Worm (Caenorhabditis elegans) whole organism, young adult: Measurements from ENCODE around the gene Y38F1A.4.

Experiments used
- F23B12.7 ChIP-seq: sonication (generic microtip); optimal IDR thresholded peaks from 2 replicates; lab custom pipeline; 2017; ENCODE audit warnings: missing genetic modification characterization, mild to moderate bottlenecking, missing compliant biosample characterization, antibody characterized with exemption, moderate library complexity; ENCODE audit not compliant: insufficient read depth
- F57A8.1 ChIP-seq: fragments of 200-800 bp; sonication (Bioruptor generic); optimal IDR thresholded peaks from 2 replicates; lab custom pipeline; 2018; ENCODE audit warnings: mild to moderate bottlenecking, missing genetic modification characterization, moderate library complexity, missing compliant biosample characterization
- K11D2.4 ChIP-seq: fragments of 200-800 bp; sonication (Bioruptor generic); IDR thresholded peaks from 2 replicates; pipeline ENCODE4 v1.3.6; 2022; ENCODE audit warnings: missing genetic modification reagents, missing genetic modification characterization, missing compliant biosample characterization
- Y95B8A.8 ChIP-seq: fragments of 200-800 bp; sonication (Bioruptor generic); IDR thresholded peaks from 2 replicates; pipeline ENCODE4 v1.3.6; 2022; ENCODE audit warnings: missing genetic modification reagents, missing genetic modification characterization, missing compliant biosample characterization
- ZK185.1 ChIP-seq: sonication (generic microtip); optimal IDR thresholded peaks from 2 replicates; lab custom pipeline; 2016; ENCODE audit warnings: mild to moderate bottlenecking, missing genetic modification characterization, missing compliant biosample characterization; ENCODE audit not compliant: poor library complexity, severe bottlenecking
- akir-1 ChIP-seq: fragments of 200-800 bp; sonication (Bioruptor generic); optimal IDR thresholded peaks from 2 replicates; lab custom pipeline; 2018; ENCODE audit warnings: mild to moderate bottlenecking, missing genetic modification characterization, moderate library complexity, missing compliant biosample characterization
- ama-1 ChIP-seq, 3 experiments: fragments of 150-350 bp in 1 of 3; sonication (generic microtip) in 2 of 3; optimal IDR thresholded peaks; 2 replicates each; lab custom pipeline; 2014 to 2018; ENCODE audit warnings: missing biosample characterization in 2 of 3, missing genetic modification characterization in 2 of 3, missing genetic modification reagents in 2 of 3
- attf-3 ChIP-seq: fragments of 200-800 bp; sonication (Bioruptor generic); conservative IDR thresholded peaks from 2 replicates; pipeline ENCODE4 v1.3.6; 2022; ENCODE audit warnings: missing genetic modification reagents, missing genetic modification characterization, missing compliant biosample characterization
- attf-5 ChIP-seq: fragments of 200-800 bp; sonication (Bioruptor generic); optimal IDR thresholded peaks from 2 replicates; lab custom pipeline; 2018; ENCODE audit warnings: mild to moderate bottlenecking, missing genetic modification characterization, missing compliant biosample characterization
- attf-6 ChIP-seq: fragments of 200-800 bp; sonication (Bioruptor generic); IDR thresholded peaks from 2 replicates; pipeline ENCODE4 v1.3.6; 2022; ENCODE audit warnings: missing genetic modification reagents, missing genetic modification characterization, missing compliant biosample characterization
- bed-1 ChIP-seq: fragments of 200-800 bp; sonication (Bioruptor generic); IDR thresholded peaks from 2 replicates; pipeline ENCODE4 v1.3.6; 2022; ENCODE audit warnings: missing genetic modification reagents, missing genetic modification characterization, missing compliant biosample characterization
- ccch-3 ChIP-seq: fragments of 200-800 bp; sonication (Bioruptor generic); optimal IDR thresholded peaks from 2 replicates; lab custom pipeline; 2018; ENCODE audit warnings: mild to moderate bottlenecking, missing genetic modification characterization, missing compliant biosample characterization
- ceh-100 ChIP-seq: fragments of 200-800 bp; sonication (Bioruptor generic); IDR thresholded peaks from 2 replicates; pipeline ENCODE4 v1.3.6; 2022; ENCODE audit warnings: missing genetic modification reagents, missing genetic modification characterization, missing compliant biosample characterization
- ceh-79 ChIP-seq: sonication (generic microtip); optimal IDR thresholded peaks from 2 replicates; lab custom pipeline; 2017; ENCODE audit warnings: mild to moderate bottlenecking, missing genetic modification characterization, missing compliant biosample characterization
- ceh-91 ChIP-seq: fragments of 200-800 bp; sonication (Bioruptor generic); IDR thresholded peaks from 2 replicates; pipeline ENCODE4 v1.3.6; 2022; ENCODE audit warnings: missing genetic modification reagents, missing genetic modification characterization, missing compliant biosample characterization
- die-1 ChIP-seq: sonication (generic microtip); optimal IDR thresholded peaks from 2 replicates; lab custom pipeline; 2016; ENCODE audit warnings: missing genotype, mild to moderate bottlenecking, missing genetic modification characterization, missing compliant biosample characterization
- dox-1 ChIP-seq: fragments of 200-800 bp; sonication (Bioruptor generic); IDR thresholded peaks from 2 replicates; pipeline ENCODE4 v1.3.6; 2022; ENCODE audit warnings: missing genetic modification reagents, missing genetic modification characterization, missing compliant biosample characterization
- dpff-1 ChIP-seq: sonication (generic microtip); optimal IDR thresholded peaks from 2 replicates; lab custom pipeline; 2017; ENCODE audit warnings: mild to moderate bottlenecking, missing genetic modification characterization, missing compliant biosample characterization
- egrh-3 ChIP-seq: fragments of 200-800 bp; sonication (Bioruptor generic); IDR thresholded peaks from 2 replicates; pipeline ENCODE4 v1.3.6; 2022; ENCODE audit warnings: missing genetic modification reagents, missing genetic modification characterization, missing compliant biosample characterization
- ekl-4 ChIP-seq: fragments of 200-800 bp; sonication (Bioruptor generic); IDR thresholded peaks from 2 replicates; pipeline ENCODE4 v1.3.6; 2022; ENCODE audit warnings: missing genetic modification reagents, missing genetic modification characterization, missing compliant biosample characterization
- ets-4 ChIP-seq: fragments of 200-800 bp; sonication (Bioruptor generic); optimal IDR thresholded peaks from 2 replicates; lab custom pipeline; 2018; ENCODE audit warnings: mild to moderate bottlenecking, missing genetic modification characterization, missing compliant biosample characterization
- him-1 ChIP-seq: sonication (generic microtip); optimal IDR thresholded peaks from 2 replicates; lab custom pipeline; 2016; ENCODE audit warnings: missing genotype, missing genetic modification reagents, missing genetic modification characterization, missing compliant biosample characterization
- hlh-12 ChIP-seq: sonication (generic microtip); optimal IDR thresholded peaks from 2 replicates; lab custom pipeline; 2016; ENCODE audit warnings: missing genetic modification characterization, missing compliant biosample characterization
- hmg-1.2 ChIP-seq: fragments of 200-800 bp; sonication (Bioruptor generic); IDR thresholded peaks from 2 replicates; pipeline ENCODE4 v1.3.6; 2022; ENCODE audit warnings: missing genetic modification reagents, missing genetic modification characterization, missing compliant biosample characterization
- hmg-20 ChIP-seq: fragments of 200-800 bp; sonication (Bioruptor generic); IDR thresholded peaks from 2 replicates; pipeline ENCODE4 v1.3.6; 2022; ENCODE audit warnings: missing genetic modification reagents, missing genetic modification characterization, missing compliant biosample characterization
- hrde-1 ChIP-seq: sonication (generic microtip); optimal IDR thresholded peaks from 2 replicates; lab custom pipeline; 2016; ENCODE audit warnings: missing genetic modification characterization, mild to moderate bottlenecking, missing compliant biosample characterization, moderate library complexity, missing genotype, missing genetic modification reagents, borderline replicate concordance
- hsf-1 ChIP-seq: fragments of 200-800 bp; sonication (Bioruptor generic); IDR thresholded peaks from 2 replicates; pipeline ENCODE4 v1.3.6; 2022; ENCODE audit warnings: missing genetic modification reagents, missing genetic modification characterization, missing compliant biosample characterization
- lir-1 ChIP-seq: fragments of 200-800 bp; sonication (Bioruptor generic); conservative IDR thresholded peaks from 2 replicates; pipeline ENCODE4 v1.3.6; 2022; ENCODE audit warnings: missing genetic modification reagents, missing genetic modification characterization, missing compliant biosample characterization
- lsl-1 ChIP-seq: fragments of 200-800 bp; sonication (Bioruptor generic); optimal IDR thresholded peaks from 2 replicates; lab custom pipeline; 2018; ENCODE audit warnings: mild to moderate bottlenecking, missing genetic modification characterization, moderate library complexity, missing compliant biosample characterization
- madf-3 ChIP-seq: fragments of 200-800 bp; sonication (Bioruptor generic); IDR thresholded peaks from 2 replicates; pipeline ENCODE4 v1.3.6; 2022; ENCODE audit warnings: missing genetic modification reagents, missing genetic modification characterization, missing compliant biosample characterization
- madf-6 ChIP-seq: fragments of 200-800 bp; sonication (Bioruptor generic); IDR thresholded peaks from 2 replicates; pipeline ENCODE4 v1.3.6; 2022; ENCODE audit warnings: missing genetic modification reagents, missing genetic modification characterization, missing compliant biosample characterization
- mcd-1 ChIP-seq: fragments of 200-800 bp; sonication (Bioruptor generic); IDR thresholded peaks from 2 replicates; pipeline ENCODE4 v1.3.6; 2022; ENCODE audit warnings: missing genetic modification reagents, missing genetic modification characterization, missing compliant biosample characterization
- mel-28 ChIP-seq: sonication (generic microtip); optimal IDR thresholded peaks from 2 replicates; lab custom pipeline; 2016; ENCODE audit warnings: borderline replicate concordance, mild to moderate bottlenecking, missing genetic modification characterization, missing compliant biosample characterization
- nfya-1 ChIP-seq: sonication (generic microtip); optimal IDR thresholded peaks from 2 replicates; lab custom pipeline; 2017; ENCODE audit warnings: antibody characterized with exemption, missing compliant biosample characterization, missing genetic modification characterization, borderline replicate concordance; ENCODE audit not compliant: insufficient read depth
- nfyb-1 ChIP-seq: fragments of 200-800 bp; sonication (Bioruptor generic); IDR thresholded peaks from 2 replicates; pipeline ENCODE4 v1.3.6; 2022; ENCODE audit warnings: missing genetic modification reagents, missing genetic modification characterization, missing compliant biosample characterization
- nhr-120 ChIP-seq: fragments of 200-800 bp; sonication (Bioruptor generic); IDR thresholded peaks from 2 replicates; pipeline ENCODE4 v1.3.6; 2022; ENCODE audit warnings: missing genetic modification characterization, missing compliant biosample characterization
- nhr-179 ChIP-seq: sonication (generic microtip); optimal IDR thresholded peaks from 2 replicates; lab custom pipeline; 2016; ENCODE audit warnings: mild to moderate bottlenecking, missing genetic modification characterization, missing compliant biosample characterization
- nhr-27 ChIP-seq: fragments of 200-800 bp; sonication (Bioruptor generic); optimal IDR thresholded peaks from 2 replicates; lab custom pipeline; 2018; ENCODE audit warnings: mild to moderate bottlenecking, missing genetic modification characterization, moderate library complexity, missing compliant biosample characterization
- nhr-90 ChIP-seq: sonication (generic microtip); optimal IDR thresholded peaks from 2 replicates; lab custom pipeline; 2016; ENCODE audit warnings: missing genotype, mild to moderate bottlenecking, missing genetic modification characterization, missing compliant biosample characterization
- pha-4 ChIP-seq: fragments of 150-350 bp; sonication (generic microtip); optimal IDR thresholded peaks from 2 replicates; lab custom pipeline; 2014; ENCODE audit warnings: missing biosample characterization, missing genetic modification reagents, missing genetic modification characterization
- sea-2 ChIP-seq: fragments of 200-800 bp; sonication (Bioruptor generic); IDR thresholded peaks from 2 replicates; pipeline ENCODE4 v1.3.6; 2022; ENCODE audit warnings: missing genetic modification characterization, missing compliant biosample characterization
- snpc-3.4 ChIP-seq: sonication (generic microtip); optimal IDR thresholded peaks from 2 replicates; lab custom pipeline; 2017; ENCODE audit warnings: missing genetic modification characterization, mild to moderate bottlenecking, missing compliant biosample characterization, antibody characterized with exemption, moderate library complexity, missing genotype, missing genetic modification reagents
- snpc-4 ChIP-seq, 5 experiments: fragments of 150-350 bp in 1 of 5; sonication (generic microtip) in 4 of 5; optimal IDR thresholded peaks; 2 replicates each; lab custom pipeline; 2014 to 2018; ENCODE audit warnings: missing genetic modification characterization in 5 of 5, missing biosample characterization in 3 of 5, antibody characterized with exemption in 2 of 5, mild to moderate bottlenecking in 2 of 5, missing compliant biosample characterization in 2 of 5, missing genotype in 2 of 5, moderate library complexity in 2 of 5, missing genetic modification reagents in 1 of 5
- unc-62 ChIP-seq: fragments of 150-350 bp; optimal IDR thresholded peaks from 2 replicates; lab custom pipeline; 2014; ENCODE audit warnings: missing biosample characterization, missing genetic modification reagents, missing genetic modification characterization
- zim-3 ChIP-seq: sonication (generic microtip); optimal IDR thresholded peaks from 2 replicates; lab custom pipeline; 2017; ENCODE audit warnings: mild to moderate bottlenecking, missing genetic modification characterization, moderate library complexity, missing compliant biosample characterization
- ztf-3 ChIP-seq: fragments of 200-800 bp; sonication (Bioruptor generic); optimal IDR thresholded peaks from 2 replicates; lab custom pipeline; 2018; ENCODE audit warnings: mild to moderate bottlenecking, missing genetic modification characterization, missing compliant biosample characterization
- ztf-6 ChIP-seq: fragments of 200-800 bp; sonication (Bioruptor generic); IDR thresholded peaks from 2 replicates; pipeline ENCODE4 v1.3.6; 2022; ENCODE audit warnings: missing genetic modification reagents, missing genetic modification characterization, missing compliant biosample characterization

Gene Y38F1A.4

DNA sequence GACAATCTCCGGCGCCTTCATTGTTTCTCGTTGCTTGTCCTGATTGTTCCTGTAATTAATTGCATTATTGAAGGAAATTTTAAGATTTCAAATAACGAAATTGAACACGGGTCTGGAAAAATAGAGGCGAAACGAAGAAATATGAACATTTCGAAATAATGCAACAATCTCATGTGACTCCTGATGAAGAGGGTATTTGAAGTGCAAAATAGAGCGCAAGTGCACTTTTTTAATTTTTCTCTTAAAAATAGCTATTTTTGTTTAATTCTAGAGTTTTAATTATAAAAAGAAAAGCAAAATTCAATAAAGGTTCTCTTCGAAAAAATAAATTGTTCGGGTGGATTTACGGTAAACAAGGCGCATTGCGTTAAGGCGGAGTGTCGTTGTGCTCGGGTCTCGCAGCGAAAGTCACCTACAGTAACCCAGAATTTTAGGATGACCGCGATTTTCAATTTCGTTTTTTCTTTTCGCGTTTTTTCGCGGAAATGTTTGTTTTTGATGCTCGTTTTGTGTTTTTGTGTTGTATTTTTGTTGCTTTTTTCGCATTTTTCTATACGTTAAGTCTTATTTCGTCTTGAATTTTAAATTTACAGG lies 50.5 kb downstream of the Y38F1A.4 start, which contains the start of the genes F58G1.2 and wago-4 (continued):
- TF ChIP-seq ccch-3 (no peak), nhr-179 (tag; lab: Kevin White, UChicago) (no peak), hsf-1 (peak; percentile 79), ama-1 (optimal IDR thresholded peaks at IDR 0.05; lab: Kevin White, UChicago) (no peak), ama-1 (GFP tag; optimal IDR thresholded peaks at IDR 0.05; lab: Kevin White, UChicago) (no peak), lsl-1 (peak; percentile 94), madf-3 (GFP tag; lab: Robert Waterston, UW) (no peak), pha-4 (tag; lab: Kevin White, UChicago) (no peak), nfya-1 (no peak), ets-4 (GFP tag; lab: Kevin White, UChicago) (no peak), hmg-1.2 (GFP tag; lab: Robert Waterston, UW) (peak; percentile 37; the same call in 1 of the 2 replicates), ceh-91 (GFP tag; lab: Robert Waterston, UW) (peak; percentile 92), bed-1 (GFP tag; lab: Robert Waterston, UW) (no peak), akir-1 (GFP tag; lab: Kevin White, UChicago) (no peak), attf-6 (GFP tag; lab: Robert Waterston, UW) (no peak), nhr-120 (GFP tag; lab: Robert Waterston, UW) (no peak), ceh-100 (GFP tag; lab: Robert Waterston, UW) (0 out of 2 replicates have a peak, but pooled peaks have one; percentile 13), attf-3 (GFP tag; lab: Robert Waterston, UW) (peak; percentile 100), Y95B8A.8 (0 out of 2 replicates have a peak, but pooled peaks have one; percentile 24), hrde-1 (no peak), hmg-20 (GFP tag; lab: Robert Waterston, UW) (no peak), mel-28 (no peak), hlh-12 (tag; lab: Kevin White, UChicago) (no peak), F23B12.7 (tag; lab: Kevin White, UChicago) (peak; percentile 44), lir-1 (GFP tag; lab: Robert Waterston, UW) (no peak), zim-3 (tag; lab: Kevin White, UChicago) (no peak), nhr-90 (tag; lab: Kevin White, UChicago) (no peak), ekl-4 (GFP tag; lab: Robert Waterston, UW) (no peak), nhr-27 (tag; lab: Kevin White, UChicago) (no peak), attf-5 (GFP tag; lab: Kevin White, UChicago) (no peak), snpc-3.4 (tag; lab: Kevin White, UChicago) (peak; percentile 79), snpc-4 (GFP tag; optimal IDR thresholded peaks at IDR 0.05; lab: Kevin White, UChicago) (no peak), snpc-4 (tag; optimal IDR thresholded peaks at IDR 0.05; lab: Kevin White, UChicago) (peak in 3 of 4 experiments; percentile 26 to 50 (median 30)), madf-6 (GFP tag; lab: Robert Waterston, UW) (peak; percentile 94), ztf-3 (GFP tag; lab: Kevin White, UChicago) (no peak), ceh-79 (tag; lab: Kevin White, UChicago) (no peak), ZK185.1 (tag; lab: Kevin White, UChicago) (no peak), dpff-1 (tag; lab: Kevin White, UChicago) (no peak), K11D2.4 (GFP tag; lab: Robert Waterston, UW) (no peak), nfyb-1 (GFP tag; lab: Robert Waterston, UW) (no peak), egrh-3 (GFP tag; lab: Robert Waterston, UW) (no peak), sea-2 (GFP tag; lab: Robert Waterston, UW) (no peak), F57A8.1 (GFP tag; lab: Kevin White, UChicago) (no peak), unc-62 (no peak), mcd-1 (peak; percentile 60), die-1 (tag; lab: Kevin White, UChicago) (no peak), ztf-6 (GFP tag; lab: Robert Waterston, UW) (no peak), dox-1 (GFP tag; lab: Robert Waterston, UW) (peak; percentile 82), him-1 (tag; lab: Kevin White, UChicago) (no peak)
